Worm (Caenorhabditis elegans): ENCODE results near the gene C17F4.8.

DNA sequence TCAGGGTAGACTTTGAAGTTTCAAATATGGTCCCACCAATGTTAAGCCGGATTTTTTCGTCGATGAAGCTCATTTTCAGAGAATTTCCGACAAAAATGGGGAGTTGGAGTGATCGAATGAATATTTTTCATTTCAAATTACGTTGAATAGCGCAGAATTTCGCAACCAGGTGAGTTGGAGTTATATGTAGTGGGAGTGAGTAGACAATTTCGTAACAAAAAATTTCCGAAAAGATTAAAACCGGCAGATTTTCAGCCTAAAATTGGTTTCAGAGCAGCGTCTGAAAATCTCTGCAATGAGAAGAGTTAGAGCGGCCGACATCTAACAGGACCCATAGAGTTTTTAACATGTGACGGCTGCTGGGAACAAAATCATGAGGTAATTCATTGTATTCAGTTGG lies 25.9 kb downstream of the C17F4.8 start, which contains the start of gene sdz-35:
- TF ChIP-seq snpc-4 (tag; optimal IDR thresholded peaks at IDR 0.05) (no peak), ama-1 (optimal IDR thresholded peaks at IDR 0.05) (no peak), ceh-82 (tag; optimal IDR thresholded peaks at IDR 0.05) (no peak), fos-1 (tag; optimal IDR thresholded peaks at IDR 0.05) (no peak), sma-3 (GFP tag; optimal IDR thresholded peaks at IDR 0.05) (no peak), lin-39 (tag; optimal IDR thresholded peaks at IDR 0.05) (no peak), ZK546.5 (tag; optimal IDR thresholded peaks at IDR 0.05) (no peak), skn-1 (tag; optimal IDR thresholded peaks at IDR 0.05) (no peak), egl-27 (tag; optimal IDR thresholded peaks at IDR 0.05) (no peak), lin-13 (GFP tag; optimal IDR thresholded peaks at IDR 0.05) (no peak), mdl-1 (tag; optimal IDR thresholded peaks at IDR 0.05) (no peak), ztf-1 (GFP tag; conservative IDR thresholded peaks at IDR 0.05) (no peak), alr-1 (tag; optimal IDR thresholded peaks at IDR 0.05) (no peak)
